Worm (Caenorhabditis elegans) whole organism, L1 larva: ENCODE results near the gene ptr-3.

Experiments
- C04F5.9 ChIP-seq: sonication (generic microtip); optimal IDR thresholded peaks from 2 replicates; lab custom pipeline; 2016; ENCODE audit warnings: missing genetic modification characterization, missing compliant biosample characterization
- C16A3.4 ChIP-seq: fragments of 150-350 bp; optimal IDR thresholded peaks from 2 replicates; lab custom pipeline; 2014; ENCODE audit warnings: missing biosample characterization, missing genetic modification characterization
- C34B4.2 ChIP-seq: sonication (generic microtip); optimal IDR thresholded peaks from 2 replicates; lab custom pipeline; 2017; ENCODE audit warnings: mild to moderate bottlenecking, missing genetic modification characterization, missing compliant biosample characterization
- aha-1 ChIP-seq: fragments of 150-350 bp; optimal IDR thresholded peaks from 2 replicates; lab custom pipeline; 2014; ENCODE audit warnings: missing biosample characterization, missing genetic modification characterization
- alr-1 ChIP-seq: fragments of 200-800 bp; sonication (Bioruptor generic); optimal IDR thresholded peaks from 2 replicates; lab custom pipeline; 2018; ENCODE audit warnings: borderline replicate concordance, mild to moderate bottlenecking, missing genetic modification characterization, missing compliant biosample characterization
- aly-2 ChIP-seq: fragments of 150-350 bp; optimal IDR thresholded peaks from 2 replicates; lab custom pipeline; 2014; ENCODE audit warnings: missing biosample characterization, missing genetic modification characterization
- blmp-1 ChIP-seq: fragments of 150-350 bp; optimal IDR thresholded peaks from 2 replicates; lab custom pipeline; 2014; ENCODE audit warnings: missing biosample characterization, missing genetic modification characterization
- ceh-82 ChIP-seq, 3 experiments: fragments of 150-350 bp in 1 of 3; sonication (generic microtip) in 2 of 3; optimal IDR thresholded peaks; 2 replicates each; lab custom pipeline; 2014 to 2017; ENCODE audit warnings: missing biosample characterization in 3 of 3, missing genetic modification characterization in 3 of 3
- ceh-90 ChIP-seq: sonication (generic microtip); optimal IDR thresholded peaks from 2 replicates; lab custom pipeline; 2016; ENCODE audit warnings: missing genetic modification characterization, missing compliant biosample characterization
- dpl-1 ChIP-seq, 3 experiments: fragments of 150-350 bp in 2 of 3; sonication (generic microtip) in 1 of 3; optimal IDR thresholded peaks; 2 replicates each; lab custom pipeline; 2014 to 2017; ENCODE audit warnings: missing biosample characterization in 3 of 3, missing genetic modification characterization in 3 of 3, missing genetic modification reagents in 3 of 3
- dsc-1 ChIP-seq: sonication (generic microtip); optimal IDR thresholded peaks from 2 replicates; lab custom pipeline; 2016; ENCODE audit warnings: mild to moderate bottlenecking, missing genetic modification characterization, missing compliant biosample characterization
- efl-1 ChIP-seq, 4 experiments: fragments of 150-350 bp; optimal IDR thresholded peaks in 3 of 4; peaks in 1 of 4; 1 replicate in 1 of 4; 2 replicates in 3 of 4; lab custom pipeline; 2014; ENCODE audit warnings: missing biosample characterization in 2 of 4, missing genetic modification characterization in 2 of 4, missing genetic modification reagents in 2 of 4
- efl-3 ChIP-seq: fragments of 200-800 bp; sonication (Bioruptor generic); optimal IDR thresholded peaks from 2 replicates; lab custom pipeline; 2018; ENCODE audit warnings: mild to moderate bottlenecking, missing genetic modification characterization, missing compliant biosample characterization
- egl-13 ChIP-seq: sonication (generic microtip); optimal IDR thresholded peaks from 2 replicates; lab custom pipeline; 2016; ENCODE audit warnings: missing genotype, missing genetic modification reagents, missing genetic modification characterization, missing compliant biosample characterization
- egl-27 ChIP-seq, 2 experiments: fragments of 150-350 bp in 1 of 2; sonication (generic microtip); optimal IDR thresholded peaks; 3 replicates each; lab custom pipeline; 2017 to 2018; ENCODE audit warnings: missing biosample characterization in 2 of 2, missing genetic modification characterization in 2 of 2, missing genetic modification reagents in 2 of 2
- elt-2 ChIP-seq: sonication (generic microtip); optimal IDR thresholded peaks from 2 replicates; lab custom pipeline; 2016; ENCODE audit warnings: missing genetic modification characterization, mild to moderate bottlenecking, inconsistent platforms, missing compliant biosample characterization, missing genetic modification reagents
- elt-3 ChIP-seq, 6 experiments: fragments of 150-350 bp in 1 of 6; sonication (generic microtip); optimal IDR thresholded peaks; 2 replicates each; lab custom pipeline; 2017 to 2018; ENCODE audit warnings: missing biosample characterization in 6 of 6, missing genetic modification characterization in 6 of 6, inconsistent platforms in 1 of 6
- ets-5 ChIP-seq: fragments of 200-800 bp; sonication (Bioruptor generic); IDR thresholded peaks from 2 replicates; pipeline ENCODE4 v1.3.6; 2022; ENCODE audit warnings: missing genetic modification characterization, missing compliant biosample characterization
- fkh-10 ChIP-seq: sonication (generic microtip); optimal IDR thresholded peaks from 2 replicates; lab custom pipeline; 2017; ENCODE audit warnings: missing biosample characterization, missing genetic modification reagents, missing genetic modification characterization
- fkh-4 ChIP-seq: sonication (generic microtip); optimal IDR thresholded peaks from 2 replicates; lab custom pipeline; 2016; ENCODE audit warnings: missing compliant biosample characterization, missing genetic modification characterization, borderline replicate concordance
- grh-1 ChIP-seq: fragments of 200-800 bp; sonication (Bioruptor generic); IDR thresholded peaks from 2 replicates; pipeline ENCODE4 v1.3.6; 2022; ENCODE audit warnings: missing genetic modification reagents, missing genetic modification characterization, missing compliant biosample characterization
- hlh-4 ChIP-seq: sonication (generic microtip); optimal IDR thresholded peaks from 2 replicates; lab custom pipeline; 2016; ENCODE audit warnings: mild to moderate bottlenecking, missing genetic modification characterization, missing compliant biosample characterization
- irx-1 ChIP-seq: sonication (generic microtip); optimal IDR thresholded peaks from 2 replicates; lab custom pipeline; 2016; ENCODE audit warnings: missing genetic modification characterization, missing compliant biosample characterization
- isw-1 ChIP-seq: fragments of 200-800 bp; sonication (Bioruptor generic); IDR thresholded peaks from 2 replicates; pipeline ENCODE4 v1.3.6; 2022; ENCODE audit warnings: missing genetic modification characterization, missing compliant biosample characterization
- lin-13 ChIP-seq: fragments of 150-350 bp; optimal IDR thresholded peaks from 2 replicates; lab custom pipeline; 2014; ENCODE audit warnings: missing biosample characterization, missing genetic modification reagents, missing genetic modification characterization
- lin-14 ChIP-seq: fragments of 200-800 bp; sonication (Bioruptor generic); optimal IDR thresholded peaks from 2 replicates; lab custom pipeline; 2018; ENCODE audit warnings: mild to moderate bottlenecking, missing genetic modification characterization, moderate library complexity, missing compliant biosample characterization
- lin-15B ChIP-seq: fragments of 150-350 bp; sonication (generic microtip); optimal IDR thresholded peaks from 3 replicates; lab custom pipeline; 2014; ENCODE audit warnings: missing biosample characterization, missing genetic modification characterization
- lin-35 ChIP-seq, 2 experiments: fragments of 150-350 bp; optimal IDR thresholded peaks; 2 replicates each; lab custom pipeline; 2014; ENCODE audit warnings: missing biosample characterization in 2 of 2, missing genetic modification characterization in 2 of 2, missing genetic modification reagents in 2 of 2
- lin-39 ChIP-seq: fragments of 150-350 bp; optimal IDR thresholded peaks from 2 replicates; lab custom pipeline; 2014; ENCODE audit warnings: missing biosample characterization, missing genetic modification reagents, missing genetic modification characterization
- lsy-2 ChIP-seq, 2 experiments: fragments of 150-350 bp; optimal IDR thresholded peaks; 2 replicates each; lab custom pipeline; 2014; ENCODE audit warnings: missing biosample characterization in 2 of 2, missing genetic modification characterization in 2 of 2
- mdl-1 ChIP-seq, 2 experiments: fragments of 150-350 bp; optimal IDR thresholded peaks; 2 replicates each; lab custom pipeline; 2014 to 2017; ENCODE audit warnings: missing biosample characterization in 2 of 2, missing genetic modification characterization in 2 of 2, inconsistent platforms in 1 of 2
- mef-2 ChIP-seq: fragments of 150-350 bp; optimal IDR thresholded peaks from 2 replicates; lab custom pipeline; 2014; ENCODE audit warnings: missing biosample characterization, missing genetic modification characterization
- mep-1 ChIP-seq: fragments of 150-350 bp; optimal IDR thresholded peaks from 2 replicates; lab custom pipeline; 2014; ENCODE audit warnings: missing biosample characterization, missing genetic modification characterization
- nhr-11 ChIP-seq: fragments of 150-350 bp; optimal IDR thresholded peaks from 2 replicates; lab custom pipeline; 2014; ENCODE audit warnings: missing biosample characterization, missing genetic modification characterization
- nhr-12 ChIP-seq: sonication (generic microtip); optimal IDR thresholded peaks from 2 replicates; lab custom pipeline; 2017; ENCODE audit warnings: missing biosample characterization, missing genetic modification characterization
- nhr-19 ChIP-seq: fragments of 200-800 bp; sonication (Bioruptor generic); conservative IDR thresholded peaks from 2 replicates; pipeline ENCODE4 v1.3.6; 2022; ENCODE audit warnings: missing genetic modification characterization, missing compliant biosample characterization
- nhr-28 ChIP-seq: fragments of 150-350 bp; optimal IDR thresholded peaks from 2 replicates; lab custom pipeline; 2014; ENCODE audit warnings: missing biosample characterization, missing genetic modification characterization
- nhr-71 ChIP-seq: sonication (generic microtip); optimal IDR thresholded peaks from 2 replicates; lab custom pipeline; 2016; ENCODE audit warnings: mild to moderate bottlenecking, missing genetic modification characterization, moderate library complexity, missing compliant biosample characterization
- nhr-76 ChIP-seq: sonication (generic microtip); optimal IDR thresholded peaks from 2 replicates; lab custom pipeline; 2017; ENCODE audit warnings: missing biosample characterization, missing genetic modification characterization
- nhr-77 ChIP-seq: fragments of 150-350 bp; optimal IDR thresholded peaks from 2 replicates; lab custom pipeline; 2014; ENCODE audit warnings: missing biosample characterization, missing genetic modification characterization
- nhr-84 ChIP-seq: sonication (generic microtip); optimal IDR thresholded peaks from 2 replicates; lab custom pipeline; 2017; ENCODE audit warnings: missing biosample characterization, missing genetic modification characterization
- pag-3 ChIP-seq: sonication (generic microtip); optimal IDR thresholded peaks from 2 replicates; lab custom pipeline; 2017; ENCODE audit warnings: missing genetic modification characterization, mild to moderate bottlenecking, missing compliant biosample characterization, antibody characterized with exemption, borderline replicate concordance; ENCODE audit not compliant: insufficient read depth
- pqm-1 ChIP-seq: sonication (generic microtip); optimal IDR thresholded peaks from 3 replicates; lab custom pipeline; 2017; ENCODE audit warnings: missing biosample characterization, missing genetic modification characterization
- sptf-1 ChIP-seq: fragments of 150-350 bp; optimal IDR thresholded peaks from 2 replicates; lab custom pipeline; 2014; ENCODE audit warnings: missing biosample characterization, missing genetic modification characterization
- tbx-2 ChIP-seq: sonication (generic microtip); optimal IDR thresholded peaks from 2 replicates; lab custom pipeline; 2016; ENCODE audit warnings: missing genetic modification characterization, missing compliant biosample characterization
- tlp-1 ChIP-seq: fragments of 150-350 bp; optimal IDR thresholded peaks from 2 replicates; lab custom pipeline; 2014; ENCODE audit warnings: missing biosample characterization, missing genetic modification characterization
- unc-30 ChIP-seq: sonication (generic microtip); optimal IDR thresholded peaks from 2 replicates; lab custom pipeline; 2017; ENCODE audit warnings: missing biosample characterization, missing genetic modification characterization
- unc-62 ChIP-seq: fragments of 150-350 bp; optimal IDR thresholded peaks from 2 replicates; lab custom pipeline; 2014; ENCODE audit warnings: missing biosample characterization, missing genetic modification reagents, missing genetic modification characterization
- unc-86 ChIP-seq: sonication (generic microtip); optimal IDR thresholded peaks from 2 replicates; lab custom pipeline; 2016; ENCODE audit warnings: missing genetic modification characterization, missing compliant biosample characterization
- unc-98 ChIP-seq: fragments of 200-800 bp; sonication (Bioruptor generic); IDR thresholded peaks from 2 replicates; pipeline ENCODE4 v1.3.6; 2022; ENCODE audit warnings: missing genetic modification characterization, missing compliant biosample characterization
- xbp-1 ChIP-seq: sonication (generic microtip); optimal IDR thresholded peaks from 2 replicates; lab custom pipeline; 2016; ENCODE audit warnings: missing genetic modification characterization, missing compliant biosample characterization
- zag-1 ChIP-seq: fragments of 150-350 bp; optimal IDR thresholded peaks from 2 replicates; lab custom pipeline; 2014; ENCODE audit warnings: missing biosample characterization, missing genetic modification characterization

The ptr-3 gene

DNA sequence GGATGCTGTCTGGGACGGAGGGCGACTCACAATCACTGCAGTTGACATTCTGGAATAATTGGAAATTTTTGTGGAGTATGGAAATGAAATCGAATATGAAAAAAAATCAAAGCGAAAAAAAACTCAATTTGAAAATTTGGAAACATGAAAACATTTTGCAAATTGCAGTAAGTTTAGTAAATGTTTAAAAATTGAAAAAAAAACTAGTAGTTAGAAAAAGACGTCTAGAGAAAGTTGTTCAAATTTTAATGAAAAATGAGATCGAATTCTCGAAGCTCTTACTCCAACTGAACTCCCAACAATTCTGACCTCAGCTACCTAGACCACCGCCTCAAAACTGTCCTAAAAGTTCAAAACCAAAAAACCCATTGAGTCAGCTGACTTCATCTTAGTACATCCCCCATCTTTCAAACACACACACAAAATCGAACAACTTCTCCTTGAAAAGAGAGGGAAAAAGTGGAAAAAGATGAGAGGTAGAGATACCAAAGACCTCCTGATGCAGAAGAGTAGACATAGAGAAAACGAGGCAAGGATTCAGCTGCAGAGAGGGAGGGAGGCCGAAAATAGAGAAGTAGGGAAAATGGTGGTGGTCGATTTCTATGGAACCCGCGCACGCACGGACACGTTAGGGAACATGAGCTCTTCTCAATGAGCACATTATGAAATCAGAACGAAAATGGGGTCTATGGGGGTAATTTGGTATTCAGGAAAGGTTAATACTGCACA lies 44.1 kb downstream of the ptr-3 start, which contains the start of gene K01A2.10:
Gene K01A2.10 (minus strand): TSS at position 51 of the 729 bp plus-strand sequence.
- TF ChIP-seq unc-86 (no peak), zag-1 (tag; lab: Kevin White, UChicago) (no peak), ets-5 (no peak), aly-2 (tag; lab: Kevin White, UChicago) (no peak), C34B4.2 (tag; lab: Kevin White, UChicago) (no peak), efl-1 (optimal IDR thresholded peaks at IDR 0.05; lab: Kevin White, UChicago) (peak; percentile 37 to 49), efl-1 (GFP tag; optimal IDR thresholded peaks at IDR 0.05 in 1 of 2; lab: Kevin White, UChicago) (peak; percentile 38 to 93), fkh-4 (no peak), elt-2 (no peak), egl-13 (tag; lab: Kevin White, UChicago) (no peak), efl-3 (GFP tag; lab: Kevin White, UChicago) (no peak), nhr-77 (tag; lab: Kevin White, UChicago) (no peak), lin-14 (GFP tag; lab: Kevin White, UChicago) (peak; percentile 93), nhr-84 (tag; lab: Kevin White, UChicago) (no peak), tbx-2 (tag; lab: Kevin White, UChicago) (no peak), unc-98 (GFP tag; lab: Robert Waterston, UW) (no peak), unc-62 (no peak), lsy-2 (tag; optimal IDR thresholded peaks at IDR 0.05; lab: Kevin White, UChicago) (peak; percentile 5 to 72), lin-15B (tag; lab: Kevin White, UChicago) (no peak), nhr-11 (tag; lab: Kevin White, UChicago) (no peak), xbp-1 (tag; lab: Kevin White, UChicago) (peak; percentile 18), grh-1 (no peak), mep-1 (tag; lab: Kevin White, UChicago) (peak; percentile 80), aha-1 (tag; lab: Kevin White, UChicago) (no peak), dsc-1 (tag; lab: Kevin White, UChicago) (no peak), blmp-1 (peak; percentile 94), nhr-19 (GFP tag; lab: Robert Waterston, UW) (no peak), C16A3.4 (peak; percentile 24), dpl-1 (GFP tag; optimal IDR thresholded peaks at IDR 0.05; lab: Kevin White, UChicago) (peak; percentile 5 to 60 (median 55)), pqm-1 (tag; lab: Kevin White, UChicago) (no peak), alr-1 (tag; lab: Kevin White, UChicago) (no peak), elt-3 (tag; optimal IDR thresholded peaks at IDR 0.05; lab: Kevin White, UChicago) (peak in 1 of 6 experiments; percentile 65), lin-35 (GFP tag; optimal IDR thresholded peaks at IDR 0.05; lab: Kevin White, UChicago) (peak; percentile 39 to 56), nhr-76 (tag; lab: Kevin White, UChicago) (no peak), mef-2 (tag; lab: Kevin White, UChicago) (no peak), mdl-1 (tag; optimal IDR thresholded peaks at IDR 0.05; lab: Kevin White, UChicago) (peak in 1 of 2 experiments; percentile 51), fkh-10 (GFP tag; lab: Kevin White, UChicago) (no peak), egl-27 (tag; optimal IDR thresholded peaks at IDR 0.05; lab: Kevin White, UChicago) (no peak), pag-3 (tag; lab: Kevin White, UChicago) (no peak), irx-1 (tag; lab: Kevin White, UChicago) (no peak), hlh-4 (tag; lab: Kevin White, UChicago) (no peak), ceh-90 (tag; lab: Kevin White, UChicago) (no peak), nhr-12 (tag; lab: Kevin White, UChicago) (no peak), C04F5.9 (tag; lab: Kevin White, UChicago) (no peak), nhr-28 (tag; lab: Kevin White, UChicago) (no peak), tlp-1 (tag; lab: Kevin White, UChicago) (no peak), sptf-1 (tag; lab: Kevin White, UChicago) (no peak), ceh-82 (tag; optimal IDR thresholded peaks at IDR 0.05; lab: Kevin White, UChicago) (peak; percentile 3 to 58 (median 17)), unc-30 (tag; lab: Kevin White, UChicago) (no peak), lin-13 (GFP tag; lab: Kevin White, UChicago) (peak; percentile 17), nhr-71 (tag; lab: Kevin White, UChicago) (peak; percentile 69), isw-1 (GFP tag; lab: Robert Waterston, UW) (no peak), lin-39 (tag; lab: Kevin White, UChicago) (no peak)
